Fruit fly (Drosophila melanogaster): ENCODE data around the gene fh.

DNA sequence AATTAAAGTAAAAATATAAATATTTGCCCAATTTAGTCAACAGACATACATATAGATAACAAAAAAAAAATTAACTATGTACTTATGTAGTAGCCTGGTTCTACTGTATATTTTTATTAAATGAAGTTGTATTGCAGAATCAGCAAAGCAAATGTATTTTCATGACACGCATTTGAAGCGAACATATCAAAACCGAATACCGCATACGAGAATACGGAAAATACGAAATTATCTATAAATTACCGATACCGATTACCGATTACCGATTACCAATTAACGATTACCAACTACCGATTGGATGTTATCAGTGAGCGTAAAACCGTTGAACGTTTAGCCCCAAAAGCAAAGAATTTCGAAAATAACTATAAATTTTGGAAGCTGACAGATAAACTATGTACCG, 38.6 kb upstream of the fh start:
- TF ChIP-seq otp (GFP tag; IDR thresholded peaks at IDR 0.05), result no peak
- no peak for TF ChIP-seq gsb-n (tag; optimal IDR thresholded peaks at IDR 0.05)
- TF ChIP-seq ttk (GFP tag; IDR thresholded peaks at IDR 0.05), result no peak
- TF ChIP-seq tio (GFP tag; optimal IDR thresholded peaks at IDR 0.05), result no peak
- TF ChIP-seq Doc2 (GFP tag; IDR thresholded peaks at IDR 0.05), result no peak
- no peak for TF ChIP-seq Camta (GFP tag; optimal IDR thresholded peaks at IDR 0.05)
- no peak for TF ChIP-seq sr (GFP tag; IDR thresholded peaks at IDR 0.05)
- no peak for TF ChIP-seq slou (GFP tag; optimal IDR thresholded peaks at IDR 0.05)
- TF ChIP-seq CG18011 (GFP tag; optimal IDR thresholded peaks at IDR 0.05), result no peak
- TF ChIP-seq amos (GFP tag; IDR thresholded peaks at IDR 0.05; ENCODE audit: partially characterized antibody), result no peak
- TF ChIP-seq CG3838 (GFP tag; optimal IDR thresholded peaks at IDR 0.05), result no peak
- TF ChIP-seq CG34376 (GFP tag; optimal IDR thresholded peaks at IDR 0.05), result no peak
- no peak for TF ChIP-seq br (optimal IDR thresholded peaks at IDR 0.05)
- TF ChIP-seq wor (GFP tag; IDR thresholded peaks at IDR 0.05), result no peak
